Worm (Caenorhabditis elegans) whole organism, L2 larva: Measurements from ENCODE around the gene C54D10.13.

Experiments
- ama-1 ChIP-seq: fragments of 150-350 bp; optimal IDR thresholded peaks from 2 replicates; lab custom pipeline; 2018; ENCODE audit warnings: inconsistent platforms
- blmp-1 ChIP-seq: sonication (generic microtip); optimal IDR thresholded peaks from 2 replicates; lab custom pipeline; 2017; ENCODE audit warnings: missing genetic modification characterization, mild to moderate bottlenecking, missing compliant biosample characterization, antibody characterized with exemption, moderate library complexity; ENCODE audit not compliant: insufficient read depth
- fos-1 ChIP-seq: fragments of 150-350 bp; optimal IDR thresholded peaks from 2 replicates; lab custom pipeline; 2014; ENCODE audit warnings: missing biosample characterization, missing genetic modification characterization
- lin-39 ChIP-seq: fragments of 150-350 bp; optimal IDR thresholded peaks from 2 replicates; lab custom pipeline; 2014; ENCODE audit warnings: missing biosample characterization, missing genetic modification reagents, missing genetic modification characterization
- nhr-11 ChIP-seq: fragments of 150-350 bp; optimal IDR thresholded peaks from 2 replicates; lab custom pipeline; 2014; ENCODE audit warnings: missing biosample characterization, missing genetic modification characterization
- nhr-23 ChIP-seq: fragments of 150-350 bp; optimal IDR thresholded peaks from 2 replicates; lab custom pipeline; 2014; ENCODE audit warnings: missing biosample characterization, missing genetic modification reagents, missing genetic modification characterization
- unc-39 ChIP-seq: fragments of 150-350 bp; optimal IDR thresholded peaks from 2 replicates; lab custom pipeline; 2014; ENCODE audit warnings: missing biosample characterization, missing genetic modification characterization
- unc-55 ChIP-seq: fragments of 150-350 bp; sonication (generic microtip); optimal IDR thresholded peaks from 3 replicates; lab custom pipeline; 2014; ENCODE audit warnings: missing biosample characterization, missing genetic modification reagents, missing genetic modification characterization
- unc-62 ChIP-seq: fragments of 150-350 bp; optimal IDR thresholded peaks from 2 replicates; lab custom pipeline; 2014; ENCODE audit warnings: missing biosample characterization, missing genetic modification reagents, missing genetic modification characterization
- zag-1 ChIP-seq: fragments of 150-350 bp; optimal IDR thresholded peaks from 2 replicates; lab custom pipeline; 2014; ENCODE audit warnings: missing biosample characterization, missing genetic modification characterization

DNA sequence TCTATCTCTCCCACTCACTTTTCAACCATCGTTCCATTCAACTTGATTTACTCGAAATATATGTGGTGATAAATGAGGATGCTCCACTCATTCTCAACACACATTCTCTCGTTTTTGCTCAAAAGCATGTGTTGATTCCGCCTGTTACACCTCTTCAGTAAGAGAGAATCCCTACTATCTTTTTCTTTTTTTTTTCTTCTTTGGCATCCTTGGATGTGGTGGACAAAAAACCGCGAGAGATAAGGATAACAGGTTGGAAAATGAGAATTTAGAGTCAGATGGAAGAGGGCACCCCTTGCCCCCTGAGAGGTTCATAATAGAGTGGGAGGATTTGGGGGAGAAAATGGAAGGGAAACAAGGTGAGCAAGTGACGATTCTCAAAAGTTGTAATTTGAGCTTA is 46.9 kb upstream of the C54D10.13 start:
- TF ChIP-seq unc-62 (GFP tag; lab: Kevin White, UChicago) (no peak), nhr-23 (tag; lab: Kevin White, UChicago) (no peak), lin-39 (no peak), fos-1 (tag; lab: Kevin White, UChicago) (no peak), unc-55 (GFP tag; lab: Kevin White, UChicago) (no peak), zag-1 (no peak), nhr-11 (no peak), blmp-1 (no peak), ama-1 (lab: Kevin White, UChicago) (no peak), unc-39 (tag; lab: Kevin White, UChicago) (no peak)
